Worm (Caenorhabditis elegans): ENCODE measurements around the gene mtss-1.
A peak's percentile ranks its signal among the peaks of the same experiment; 100 is the strongest.

The mtss-1 gene

DNA sequence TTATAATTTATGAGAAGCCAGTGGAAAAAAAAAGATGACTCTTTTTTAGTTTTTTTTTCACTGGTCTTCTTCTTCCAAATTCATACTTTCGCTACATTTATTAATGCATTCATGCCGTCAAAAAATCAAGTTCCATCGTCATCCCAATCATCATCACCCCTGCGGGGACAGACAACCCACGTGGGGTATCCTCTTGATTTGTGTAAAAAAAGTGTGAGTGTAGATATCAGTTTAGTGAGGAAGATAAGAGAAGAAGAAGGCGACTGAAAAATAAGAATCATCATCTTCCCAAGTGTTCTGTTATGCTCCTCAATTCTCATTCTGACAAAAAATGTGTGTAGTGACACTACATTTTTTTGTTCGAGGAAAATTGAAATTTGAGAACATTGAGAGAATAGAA lies 36.1 kb upstream of the mtss-1 start:
- no peak for TF ChIP-seq tbx-2 (tag; optimal IDR thresholded peaks at IDR 0.05)
- TF ChIP-seq sea-2 (GFP tag; optimal IDR thresholded peaks at IDR 0.05) = no peak
- TF ChIP-seq ceh-82 (tag; optimal IDR thresholded peaks at IDR 0.05) = no peak
- no peak for TF ChIP-seq nhr-237 (tag; optimal IDR thresholded peaks at IDR 0.05)
- TF ChIP-seq nhr-25 (tag; optimal IDR thresholded peaks at IDR 0.05) = peak; percentile 35
- TF ChIP-seq nhr-43 (tag; optimal IDR thresholded peaks at IDR 0.05; ENCODE audit: poor library complexity, severe bottlenecking) = peak; percentile 0
- no peak for TF ChIP-seq nhr-28 (tag; optimal IDR thresholded peaks at IDR 0.05)
- no peak for TF ChIP-seq nhr-77 (tag; optimal IDR thresholded peaks at IDR 0.05)
- no peak for TF ChIP-seq unc-39 (tag; optimal IDR thresholded peaks at IDR 0.05)
- TF ChIP-seq elt-3 (tag; optimal IDR thresholded peaks at IDR 0.05) = no peak
- no peak for TF ChIP-seq snpc-4 (tag; optimal IDR thresholded peaks at IDR 0.05)
- no peak for TF ChIP-seq elt-1 (tag; optimal IDR thresholded peaks at IDR 0.05)
- TF ChIP-seq ceh-16 (tag; optimal IDR thresholded peaks at IDR 0.05) = no peak
- TF ChIP-seq mml-1 (tag; optimal IDR thresholded peaks at IDR 0.05) = no peak
- TF ChIP-seq elt-2 (tag; optimal IDR thresholded peaks at IDR 0.05) = peak; percentile 0
- peak; percentile 42 for TF ChIP-seq nfya-1 (tag; optimal IDR thresholded peaks at IDR 0.05; ENCODE audit: insufficient read depth)
- no peak for TF ChIP-seq fos-1 (tag; optimal IDR thresholded peaks at IDR 0.05)
- no peak for TF ChIP-seq ztf-4 (tag; optimal IDR thresholded peaks at IDR 0.05)
- no peak for TF ChIP-seq ztf-11 (tag; optimal IDR thresholded peaks at IDR 0.05)
- no peak for TF ChIP-seq daf-12 (tag; optimal IDR thresholded peaks at IDR 0.05)
- TF ChIP-seq lin-15B (tag; optimal IDR thresholded peaks at IDR 0.05) = no peak
- no peak for TF ChIP-seq ama-1 (optimal IDR thresholded peaks at IDR 0.05)

DNA sequence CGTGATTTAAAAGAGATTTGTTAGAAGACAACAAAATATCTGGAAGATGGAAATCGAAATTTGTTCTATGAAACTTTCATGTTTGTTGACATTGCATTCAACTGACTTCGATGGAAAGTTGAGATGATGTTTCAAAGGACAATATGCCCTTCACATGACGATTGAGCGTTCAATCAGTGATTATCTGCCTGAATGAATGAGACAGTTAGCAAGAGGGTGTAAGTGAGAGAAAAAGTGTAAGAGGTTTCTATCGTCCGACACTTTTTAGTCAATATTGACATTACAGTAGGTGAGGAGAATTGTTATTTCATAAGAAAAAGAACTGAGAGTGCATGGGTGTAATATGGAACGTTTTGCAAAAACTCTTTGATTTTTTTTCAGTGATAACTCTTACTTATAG lies 34.9 kb upstream of the mtss-1 start:
- TF ChIP-seq nhr-12 (tag; optimal IDR thresholded peaks at IDR 0.05) (no peak), pha-4 (tag; optimal IDR thresholded peaks at IDR 0.05) (peak; percentile 100), nhr-237 (tag; optimal IDR thresholded peaks at IDR 0.05) (no peak), ztf-4 (tag; optimal IDR thresholded peaks at IDR 0.05) (no peak), nhr-11 (tag; optimal IDR thresholded peaks at IDR 0.05) (no peak), egl-27 (tag; optimal IDR thresholded peaks at IDR 0.05) (peak; percentile 9), pqm-1 (tag; optimal IDR thresholded peaks at IDR 0.05) (peak; percentile 66), elt-3 (tag; optimal IDR thresholded peaks at IDR 0.05) (no peak), lin-39 (tag; optimal IDR thresholded peaks at IDR 0.05) (no peak), nhr-25 (tag; optimal IDR thresholded peaks at IDR 0.05) (peak; percentile 15), ztf-11 (tag; optimal IDR thresholded peaks at IDR 0.05) (no peak), ceh-28 (tag; optimal IDR thresholded peaks at IDR 0.05) (no peak), unc-39 (tag; optimal IDR thresholded peaks at IDR 0.05) (no peak), nhr-23 (tag; optimal IDR thresholded peaks at IDR 0.05) (no peak), mml-1 (tag; optimal IDR thresholded peaks at IDR 0.05) (no peak), fos-1 (tag; optimal IDR thresholded peaks at IDR 0.05) (no peak), jun-1 (tag; optimal IDR thresholded peaks at IDR 0.05) (peak; percentile 33), egl-5 (tag; optimal IDR thresholded peaks at IDR 0.05) (no peak), zag-1 (tag; optimal IDR thresholded peaks at IDR 0.05) (no peak), mdl-1 (tag; optimal IDR thresholded peaks at IDR 0.05) (no peak), nhr-28 (tag; optimal IDR thresholded peaks at IDR 0.05) (no peak), nhr-67 (tag; optimal IDR thresholded peaks at IDR 0.05) (no peak), ceh-82 (tag; optimal IDR thresholded peaks at IDR 0.05) (no peak), nfya-1 (tag; optimal IDR thresholded peaks at IDR 0.05; ENCODE audit: insufficient read depth) (no peak), fkh-2 (tag; optimal IDR thresholded peaks at IDR 0.05) (no peak)

ce11 chrIII:8733667-8734066 lies 34.4 kb upstream of the mtss-1 start:
- TF ChIP-seq mdl-1 (tag; optimal IDR thresholded peaks at IDR 0.05) = peak; percentile 50
- no peak for TF ChIP-seq nfya-1 (tag; optimal IDR thresholded peaks at IDR 0.05; ENCODE audit: insufficient read depth)
- no peak for TF ChIP-seq R02D3.7 (tag; optimal IDR thresholded peaks at IDR 0.05)
- peak; percentile 65 for TF ChIP-seq pqm-1 (tag; optimal IDR thresholded peaks at IDR 0.05)
- peak; percentile 93 for TF ChIP-seq elt-2 (tag; optimal IDR thresholded peaks at IDR 0.05)
- TF ChIP-seq nhr-237 (tag; optimal IDR thresholded peaks at IDR 0.05) = no peak
- TF ChIP-seq ZK546.5 (tag; optimal IDR thresholded peaks at IDR 0.05) = no peak
- no peak for TF ChIP-seq nhr-43 (tag; optimal IDR thresholded peaks at IDR 0.05; ENCODE audit: poor library complexity, severe bottlenecking)
- no peak for TF ChIP-seq nhr-76 (tag; optimal IDR thresholded peaks at IDR 0.05)
- TF ChIP-seq elt-1 (tag; optimal IDR thresholded peaks at IDR 0.05) = no peak
- peak; percentile 4 for TF ChIP-seq fos-1 (tag; optimal IDR thresholded peaks at IDR 0.05)
- TF ChIP-seq nhr-12 (tag; optimal IDR thresholded peaks at IDR 0.05) = no peak
